Fruit fly (Drosophila melanogaster) whole organism: Measurements from ENCODE around the gene BI-1.

Source experiments
- EcR ChIP-seq, 2 experiments: fragments of >200 bp; optimal IDR thresholded peaks; 2 replicates each; lab custom pipeline; 2017; ENCODE audit warnings: missing biosample characterization in 2 of 2, missing genetic modification characterization in 2 of 2, missing genetic modification reagents in 2 of 2
- psq ChIP-seq: fragments of >200 bp; optimal IDR thresholded peaks from 2 replicates; lab custom pipeline; 2017

dm6 chr3L:8296941-8297340, 11.8 kb downstream of the BI-1 start, which contains the start of gene Rab19:
- TF ChIP-seq psq (lab: Kevin White, UChicago) (no peak), EcR (GFP tag; optimal IDR thresholded peaks at IDR 0.05; lab: Kevin White, UChicago) (no peak)
